Fruit fly (Drosophila melanogaster) ovary, adult (tissue): Measurements from ENCODE around the gene Set8.
A peak's percentile ranks its signal among the peaks of the same experiment; 100 is the strongest.

Experiments
- CG17801 ChIP-seq: fragments of 200-800 bp; optimal IDR thresholded peaks from 2 replicates; lab custom pipeline; 2019; ENCODE audit warnings: missing biosample characterization, mild to moderate bottlenecking, missing genetic modification characterization, moderate library complexity; ENCODE audit not compliant: partially characterized antibody

Gene Set8

DNA sequence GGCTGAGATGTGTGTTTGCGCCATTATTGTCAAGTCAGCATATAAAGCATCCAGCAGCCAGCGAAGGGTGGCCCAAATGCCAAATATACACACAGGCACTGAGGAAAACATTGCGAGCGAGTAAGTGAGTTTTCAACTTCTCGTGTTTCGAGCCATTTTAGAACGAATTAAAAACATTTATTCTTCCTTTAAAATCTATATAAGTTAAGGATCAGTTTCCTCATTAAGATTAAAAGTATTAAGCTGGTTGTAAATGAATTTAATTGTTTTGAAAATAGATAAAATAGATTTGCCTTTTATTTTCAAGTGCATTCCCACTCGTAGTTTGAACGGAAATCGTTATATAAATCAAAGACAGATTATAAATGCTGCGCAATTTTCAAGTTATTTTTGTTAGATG is 35.6 kb downstream of the Set8 start:
- no peak for TF ChIP-seq CG17801 (GFP tag; lab: Kevin White, UChicago)

DNA sequence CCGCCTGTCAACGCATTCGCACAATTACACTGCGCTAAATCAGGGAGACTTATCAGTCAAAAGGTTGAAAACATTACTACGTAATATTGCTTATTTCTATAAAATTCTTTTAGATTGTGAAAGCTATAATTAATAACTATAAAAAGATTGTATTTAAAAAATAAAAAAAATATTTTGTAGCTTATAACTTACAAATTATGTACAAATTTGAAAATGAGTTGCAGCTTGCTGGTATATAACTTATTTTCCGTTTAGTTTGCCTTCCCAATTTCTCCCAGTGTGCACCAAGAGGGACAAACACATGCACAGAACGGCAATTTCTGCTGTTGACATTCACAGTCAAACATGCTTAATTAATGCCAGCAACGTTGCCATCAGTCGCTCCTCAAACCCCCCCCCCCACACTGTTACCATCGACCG is 37.9 kb downstream of the Set8 start:
- peak; percentile 88 for TF ChIP-seq CG17801 (GFP tag; lab: Kevin White, UChicago)

DNA sequence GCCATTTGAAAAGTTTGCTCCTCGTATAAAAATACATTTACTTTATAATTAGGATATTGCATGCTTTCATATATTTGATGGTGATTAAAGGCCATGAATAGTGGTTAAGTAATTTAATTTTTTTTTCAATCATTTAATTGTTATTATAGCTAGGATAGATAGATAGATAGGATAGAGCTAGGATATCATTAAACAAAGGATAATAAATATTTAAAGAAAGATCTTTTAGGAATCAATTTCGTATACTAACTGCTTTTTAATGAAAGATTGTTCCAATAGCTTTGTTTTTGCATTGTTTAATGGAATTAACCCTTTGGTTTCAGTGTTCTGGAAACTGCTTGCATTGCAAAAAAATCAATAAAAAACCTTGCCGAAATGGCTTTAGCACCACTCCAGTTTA is 38.8 kb downstream of the Set8 start:
- TF ChIP-seq CG17801 (GFP tag; lab: Kevin White, UChicago) = no peak

DNA sequence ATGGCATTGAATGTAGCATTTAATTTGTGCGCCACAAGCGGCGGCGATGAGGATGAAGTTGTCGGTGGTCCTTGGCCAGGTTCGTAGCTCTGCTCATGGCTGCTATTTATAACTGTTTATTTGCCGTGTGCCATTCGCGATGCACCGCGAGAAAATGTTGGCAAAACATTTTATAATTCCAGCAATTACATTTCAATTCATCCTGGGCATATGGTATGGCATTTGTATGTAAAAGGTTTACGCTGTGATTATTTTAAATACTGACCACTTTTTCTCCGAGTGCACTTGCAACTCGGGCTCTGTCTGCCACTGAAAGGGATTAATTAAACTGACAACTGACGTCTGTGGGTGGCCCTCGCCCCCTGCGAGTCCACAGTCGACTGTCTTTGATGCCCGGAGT is 40.8 kb downstream of the Set8 start:
- TF ChIP-seq CG17801 (GFP tag; lab: Kevin White, UChicago) = no peak

DNA sequence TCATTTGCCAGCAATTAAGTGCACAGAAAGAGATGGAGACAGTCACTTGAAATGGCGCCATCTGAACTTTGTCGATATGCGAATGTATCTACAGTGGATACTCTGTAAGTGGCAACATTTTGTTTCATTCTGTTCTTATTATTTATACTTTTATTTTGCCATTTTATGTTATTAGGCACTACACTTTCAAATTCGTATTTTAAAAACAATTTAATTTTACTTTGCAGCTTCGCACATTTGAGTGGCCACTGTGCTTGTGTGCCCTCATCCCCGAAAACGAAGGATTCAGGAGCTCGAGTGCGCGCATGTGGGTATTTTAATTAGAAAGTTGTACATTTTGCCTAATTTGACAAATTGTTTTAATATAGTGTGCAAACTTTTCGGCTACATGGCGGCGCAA is 41.6 kb downstream of the Set8 start:
- peak; percentile 22 for TF ChIP-seq CG17801 (GFP tag; lab: Kevin White, UChicago)

DNA sequence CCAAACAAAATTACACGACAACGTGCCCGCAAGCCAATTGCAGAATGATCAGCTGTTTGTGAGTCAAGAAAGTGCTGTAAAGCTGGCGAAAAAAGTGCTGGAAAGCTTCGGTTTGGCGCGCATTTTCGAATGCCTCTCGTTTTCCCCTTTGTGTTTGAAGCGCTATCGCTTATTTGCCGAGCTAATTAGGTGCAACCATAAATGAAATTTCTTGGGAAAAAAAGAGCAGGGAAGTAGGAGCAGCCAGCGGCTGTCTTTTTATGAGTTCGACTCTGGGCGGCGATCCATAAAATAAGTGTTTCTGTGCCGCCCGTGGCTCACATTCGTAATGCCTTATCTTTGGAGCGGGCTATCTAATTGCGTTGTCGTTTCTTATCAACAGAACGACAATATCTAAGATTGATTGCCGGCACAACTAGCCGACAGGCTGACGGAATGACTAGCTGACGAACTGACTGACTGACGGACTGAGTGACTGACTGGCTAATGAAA is 45.9 kb downstream of the Set8 start, which contains the start of gene Dnaaf5:
Gene Dnaaf5 (minus strand): TSS at position 46 of the 492 bp plus-strand sequence.
- peak; percentile 66 for TF ChIP-seq CG17801 (GFP tag; lab: Kevin White, UChicago)

DNA sequence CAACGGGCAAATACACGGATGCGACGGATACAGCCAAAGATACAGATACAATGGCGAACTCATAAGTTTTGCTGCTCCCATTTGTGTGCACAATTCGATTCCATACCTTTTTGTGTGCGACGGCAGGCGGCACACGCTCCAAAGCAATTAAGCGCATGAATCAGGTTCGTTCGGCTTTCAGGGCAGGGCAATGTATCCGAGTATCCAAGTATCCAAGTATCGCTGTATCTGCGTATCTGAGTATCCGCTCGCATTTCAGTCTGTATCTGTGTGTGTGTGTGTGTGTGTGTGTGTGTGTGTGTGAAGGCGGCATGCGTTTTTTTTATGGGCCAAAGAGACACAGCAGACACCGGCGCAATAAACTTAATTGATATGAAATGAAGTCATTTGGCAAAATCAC is 47.3 kb downstream of the Set8 start:
- no peak for TF ChIP-seq CG17801 (GFP tag; lab: Kevin White, UChicago)

DNA sequence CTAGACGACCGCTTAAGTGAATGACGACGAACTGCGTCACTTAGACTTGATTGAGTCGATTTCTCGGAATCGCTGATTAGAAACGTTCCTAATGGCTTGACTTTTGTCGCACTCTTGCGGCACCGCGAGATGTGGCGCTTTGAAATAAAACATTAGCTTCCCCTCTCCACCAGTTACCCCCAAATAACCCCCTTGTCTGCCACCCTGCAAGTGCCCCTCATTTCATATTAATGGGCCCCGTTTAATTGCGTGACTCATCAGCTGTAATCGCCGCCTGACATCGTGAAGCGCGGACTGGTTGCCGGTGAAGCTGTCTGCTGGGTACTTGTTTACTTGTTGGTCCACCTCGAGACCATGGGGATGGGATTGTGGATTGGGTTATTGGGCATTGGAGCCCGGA is 48.3 kb downstream of the Set8 start:
- no peak for TF ChIP-seq CG17801 (GFP tag; lab: Kevin White, UChicago)

DNA sequence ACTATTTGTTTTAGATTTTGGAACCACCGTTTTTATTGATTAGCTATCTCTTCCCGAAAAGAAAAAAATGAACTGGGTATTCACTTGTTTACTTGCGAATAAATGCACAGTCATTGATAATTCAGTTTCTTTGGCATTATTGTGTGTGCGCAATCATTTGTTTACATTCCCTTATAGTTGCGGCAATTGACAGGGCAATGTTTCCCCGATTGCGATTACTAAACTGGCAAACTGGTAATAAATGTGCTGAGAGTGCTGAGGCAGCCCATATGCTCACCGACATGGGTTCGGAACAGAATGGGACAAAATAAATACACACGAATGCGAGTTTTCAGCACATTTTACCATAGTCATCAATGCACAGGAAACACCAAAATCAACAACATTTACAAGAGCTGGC is 50.1 kb downstream of the Set8 start:
- TF ChIP-seq CG17801 (GFP tag; lab: Kevin White, UChicago) = no peak

DNA sequence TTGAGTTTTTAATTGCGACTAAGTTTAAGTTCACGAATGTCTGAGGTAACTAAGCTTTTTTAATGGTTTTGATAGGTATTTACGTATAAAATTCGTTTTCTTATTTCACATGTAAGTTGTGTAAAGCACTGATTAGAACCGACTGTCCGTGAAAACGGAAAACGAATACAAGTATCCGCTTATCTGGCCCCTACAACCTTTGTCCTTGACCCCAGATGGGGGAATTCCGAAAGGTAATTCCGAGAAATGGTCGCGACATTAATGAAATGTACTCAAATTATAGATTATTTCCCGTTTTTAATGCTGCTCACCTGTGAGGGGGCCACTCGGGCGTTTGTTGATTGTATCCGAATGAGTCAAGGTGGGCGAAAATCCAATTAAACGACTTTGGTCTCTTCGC is 51.0 kb downstream of the Set8 start:
- TF ChIP-seq CG17801 (GFP tag; lab: Kevin White, UChicago) = no peak

DNA sequence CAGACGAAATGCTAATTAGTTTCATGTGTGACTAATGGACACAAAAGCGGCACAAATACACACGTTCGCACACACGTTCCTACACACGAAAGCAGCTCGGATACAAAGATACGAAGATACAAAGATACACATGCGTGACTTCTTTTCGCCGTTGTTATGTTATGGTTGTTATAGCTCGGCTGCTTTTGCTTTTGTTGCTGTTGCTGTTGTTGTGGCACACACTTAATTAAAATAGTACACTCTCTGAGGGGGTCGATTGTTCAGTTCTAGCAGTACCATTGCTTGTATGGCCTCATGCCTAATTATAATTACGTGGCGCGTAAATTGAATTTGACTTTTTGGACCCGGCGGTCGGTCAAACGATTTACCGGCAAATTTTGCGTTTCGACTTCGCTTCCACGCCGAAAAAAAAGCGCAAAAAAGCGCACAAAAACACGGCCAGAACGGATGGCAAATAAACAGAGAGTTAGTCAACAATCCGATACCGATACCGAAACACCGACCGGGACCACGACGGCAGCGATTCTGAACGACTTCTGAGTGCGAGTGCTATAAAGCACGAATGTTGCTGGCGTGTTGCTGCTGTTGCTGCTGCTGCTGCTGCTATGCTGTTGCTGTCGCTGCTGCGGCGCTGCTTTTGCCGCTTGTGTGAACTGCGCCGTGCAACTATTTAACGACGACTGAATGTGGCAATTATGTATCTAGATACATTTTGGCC is 53.8 kb downstream of the Set8 start:
- TF ChIP-seq CG17801 (GFP tag; lab: Kevin White, UChicago) = peak; percentile 45
